Worm (Caenorhabditis elegans) whole organism, late embryonic: ENCODE results near the gene D2085.7.
A peak's percentile ranks its signal among the peaks of the same experiment; 100 is the strongest.

Experiments
- C08G9.2 ChIP-seq: sonication (generic microtip); optimal IDR thresholded peaks from 2 replicates; lab custom pipeline; 2016; ENCODE audit warnings: mild to moderate bottlenecking, missing genetic modification characterization, moderate library complexity, missing compliant biosample characterization
- C38D4.7 ChIP-seq: fragments of 200-800 bp; sonication (Bioruptor generic); optimal IDR thresholded peaks from 2 replicates; lab custom pipeline; 2018; ENCODE audit warnings: mild to moderate bottlenecking, missing genetic modification characterization, moderate library complexity, missing compliant biosample characterization
- F13H6.1 ChIP-seq: sonication (generic microtip); optimal IDR thresholded peaks from 2 replicates; lab custom pipeline; 2016; ENCODE audit warnings: missing genetic modification characterization, missing compliant biosample characterization
- K02D7.2 ChIP-seq: sonication (generic microtip); optimal IDR thresholded peaks from 2 replicates; lab custom pipeline; 2017; ENCODE audit warnings: mild to moderate bottlenecking, missing genetic modification characterization, missing compliant biosample characterization
- K09A11.1 ChIP-seq: sonication (generic microtip); optimal IDR thresholded peaks from 2 replicates; lab custom pipeline; 2017; ENCODE audit warnings: antibody characterized with exemption, mild to moderate bottlenecking, missing genetic modification characterization, missing compliant biosample characterization; ENCODE audit not compliant: insufficient read depth
- T23F11.4 ChIP-seq: fragments of 200-800 bp; sonication (Bioruptor generic); optimal IDR thresholded peaks from 2 replicates; lab custom pipeline; 2018; ENCODE audit warnings: mild to moderate bottlenecking, missing genetic modification characterization, missing compliant biosample characterization
- ama-1 ChIP-seq: fragments of 150-350 bp; optimal IDR thresholded peaks from 2 replicates; lab custom pipeline; 2014
- ceh-14 ChIP-seq: sonication (generic microtip); optimal IDR thresholded peaks from 2 replicates; lab custom pipeline; 2016; ENCODE audit warnings: missing genotype, missing genetic modification characterization, missing compliant biosample characterization
- ceh-18 ChIP-seq: sonication (generic microtip); optimal IDR thresholded peaks from 2 replicates; lab custom pipeline; 2016; ENCODE audit warnings: missing genetic modification characterization, missing compliant biosample characterization
- ceh-22 ChIP-seq: sonication (generic microtip); optimal IDR thresholded peaks from 2 replicates; lab custom pipeline; 2017; ENCODE audit warnings: missing biosample characterization, missing genetic modification characterization
- ceh-24 ChIP-seq: sonication (generic microtip); optimal IDR thresholded peaks from 2 replicates; lab custom pipeline; 2016; ENCODE audit warnings: mild to moderate bottlenecking, missing genetic modification characterization, missing compliant biosample characterization
- ceh-31 ChIP-seq: sonication (generic microtip); optimal IDR thresholded peaks from 2 replicates; lab custom pipeline; 2016; ENCODE audit warnings: missing genetic modification characterization, missing compliant biosample characterization
- ceh-45 ChIP-seq: fragments of 200-800 bp; sonication (Bioruptor generic); IDR thresholded peaks from 2 replicates; pipeline ENCODE4 v1.3.6; 2022; ENCODE audit warnings: missing genetic modification reagents, missing genetic modification characterization, missing compliant biosample characterization
- ceh-9 ChIP-seq: sonication (generic microtip); optimal IDR thresholded peaks from 2 replicates; lab custom pipeline; 2016; ENCODE audit warnings: mild to moderate bottlenecking, missing genetic modification characterization, inconsistent platforms, missing compliant biosample characterization
- che-1 ChIP-seq: sonication (generic microtip); optimal IDR thresholded peaks from 2 replicates; lab custom pipeline; 2016; ENCODE audit warnings: mild to moderate bottlenecking, missing genetic modification characterization, missing compliant biosample characterization
- dmd-4 ChIP-seq: sonication (generic microtip); optimal IDR thresholded peaks from 2 replicates; lab custom pipeline; 2016; ENCODE audit warnings: borderline replicate concordance, missing genetic modification characterization, missing compliant biosample characterization
- dve-1 ChIP-seq: sonication (generic microtip); optimal IDR thresholded peaks from 2 replicates; lab custom pipeline; 2017; ENCODE audit warnings: antibody characterized with exemption, mild to moderate bottlenecking, missing genetic modification characterization, missing compliant biosample characterization
- elt-4 ChIP-seq: sonication (generic microtip); optimal IDR thresholded peaks from 2 replicates; lab custom pipeline; 2016; ENCODE audit warnings: missing genetic modification characterization, missing compliant biosample characterization
- ets-4 ChIP-seq: sonication (generic microtip); optimal IDR thresholded peaks from 2 replicates; lab custom pipeline; 2016; ENCODE audit warnings: missing genetic modification characterization, missing compliant biosample characterization
- fax-1 ChIP-seq: sonication (generic microtip); optimal IDR thresholded peaks from 2 replicates; lab custom pipeline; 2016; ENCODE audit warnings: missing genotype, missing genetic modification characterization, missing compliant biosample characterization
- fkh-10 ChIP-seq: fragments of 150-350 bp; optimal IDR thresholded peaks from 2 replicates; lab custom pipeline; 2014; ENCODE audit warnings: missing biosample characterization, missing genetic modification reagents, missing genetic modification characterization
- fkh-6 ChIP-seq: sonication (generic microtip); optimal IDR thresholded peaks from 2 replicates; lab custom pipeline; 2016; ENCODE audit warnings: missing genetic modification characterization, missing compliant biosample characterization
- hlh-13 ChIP-seq: fragments of 200-800 bp; sonication (Bioruptor generic); optimal IDR thresholded peaks from 2 replicates; lab custom pipeline; 2018; ENCODE audit warnings: mild to moderate bottlenecking, missing genetic modification characterization, missing compliant biosample characterization
- hlh-8 ChIP-seq: sonication (generic microtip); optimal IDR thresholded peaks from 2 replicates; lab custom pipeline; 2016; ENCODE audit warnings: missing genotype, missing genetic modification characterization, missing compliant biosample characterization
- lin-11 ChIP-seq: fragments of 200-800 bp; sonication (Bioruptor generic); optimal IDR thresholded peaks from 2 replicates; lab custom pipeline; 2018; ENCODE audit warnings: mild to moderate bottlenecking, missing genetic modification characterization, missing compliant biosample characterization
- madf-2 ChIP-seq: sonication (generic microtip); optimal IDR thresholded peaks from 2 replicates; lab custom pipeline; 2017; ENCODE audit warnings: missing genetic modification characterization, missing compliant biosample characterization
- pag-3 ChIP-seq: sonication (generic microtip); optimal IDR thresholded peaks from 2 replicates; lab custom pipeline; 2016; ENCODE audit warnings: missing compliant biosample characterization, missing genetic modification characterization, borderline replicate concordance
- pat-9 ChIP-seq: fragments of 200-800 bp; sonication (Bioruptor generic); optimal IDR thresholded peaks from 2 replicates; lab custom pipeline; 2018; ENCODE audit warnings: mild to moderate bottlenecking, missing genetic modification characterization, moderate library complexity, missing compliant biosample characterization
- pqm-1 ChIP-seq: sonication (generic microtip); optimal IDR thresholded peaks from 2 replicates; lab custom pipeline; 2016; ENCODE audit warnings: missing genetic modification characterization, missing compliant biosample characterization
- pros-1 ChIP-seq: fragments of 150-350 bp; optimal IDR thresholded peaks from 2 replicates; lab custom pipeline; 2014; ENCODE audit warnings: missing biosample characterization, missing genetic modification reagents, missing genetic modification characterization
- sdc-2 ChIP-seq: sonication (generic microtip); optimal IDR thresholded peaks from 2 replicates; lab custom pipeline; 2016; ENCODE audit warnings: missing genotype, missing genetic modification characterization, missing compliant biosample characterization
- sox-2 ChIP-seq: fragments of 200-800 bp; sonication (Bioruptor generic); IDR thresholded peaks from 2 replicates; pipeline ENCODE4 v1.3.6; 2022; ENCODE audit warnings: missing genetic modification reagents, missing genetic modification characterization, missing compliant biosample characterization
- sox-4 ChIP-seq: sonication (generic microtip); optimal IDR thresholded peaks from 2 replicates; lab custom pipeline; 2017; ENCODE audit warnings: mild to moderate bottlenecking, missing genetic modification characterization, inconsistent platforms, missing compliant biosample characterization
- syd-9 ChIP-seq: sonication (generic microtip); optimal IDR thresholded peaks from 2 replicates; lab custom pipeline; 2016; ENCODE audit warnings: mild to moderate bottlenecking, missing genetic modification characterization, moderate library complexity, missing compliant biosample characterization
- tbx-7 ChIP-seq: sonication (generic microtip); optimal IDR thresholded peaks from 2 replicates; lab custom pipeline; 2016; ENCODE audit warnings: missing genotype, missing genetic modification characterization, missing compliant biosample characterization
- unc-42 ChIP-seq: sonication (generic microtip); optimal IDR thresholded peaks from 2 replicates; lab custom pipeline; 2016; ENCODE audit warnings: missing genotype, missing genetic modification characterization, missing compliant biosample characterization
- ztf-16 ChIP-seq: sonication (generic microtip); optimal IDR thresholded peaks from 2 replicates; lab custom pipeline; 2017; ENCODE audit warnings: missing genetic modification characterization, missing compliant biosample characterization

The D2085.7 gene

DNA sequence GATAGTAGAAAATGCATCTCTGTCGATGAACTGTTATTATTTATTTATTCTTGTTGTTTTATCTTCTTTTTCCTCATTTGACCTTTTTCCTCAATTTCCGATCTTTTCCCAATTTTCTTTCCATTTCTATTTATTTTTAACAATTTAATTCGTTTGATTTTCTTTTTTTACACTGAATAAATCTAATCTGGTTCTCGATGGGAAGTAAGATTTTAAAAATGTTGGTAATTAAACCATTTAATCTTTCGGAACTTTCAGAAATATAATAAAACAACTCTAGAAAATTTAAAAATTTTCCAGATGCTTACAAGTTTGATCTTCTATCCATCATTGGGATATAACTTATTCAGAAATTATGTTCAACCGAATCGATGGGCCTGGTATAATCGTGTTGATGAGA lies 34.6 kb upstream of the D2085.7 start, which contains the start of gene F28C6.8:
Gene F28C6.8, plus strand, starts transcription at position 301 of the 400 bp plus-strand sequence.
- TF ChIP-seq T23F11.4 (no peak), pag-3 (no peak), C08G9.2 (tag; lab: Kevin White, UChicago) (no peak), F13H6.1 (tag; lab: Kevin White, UChicago) (no peak)

DNA sequence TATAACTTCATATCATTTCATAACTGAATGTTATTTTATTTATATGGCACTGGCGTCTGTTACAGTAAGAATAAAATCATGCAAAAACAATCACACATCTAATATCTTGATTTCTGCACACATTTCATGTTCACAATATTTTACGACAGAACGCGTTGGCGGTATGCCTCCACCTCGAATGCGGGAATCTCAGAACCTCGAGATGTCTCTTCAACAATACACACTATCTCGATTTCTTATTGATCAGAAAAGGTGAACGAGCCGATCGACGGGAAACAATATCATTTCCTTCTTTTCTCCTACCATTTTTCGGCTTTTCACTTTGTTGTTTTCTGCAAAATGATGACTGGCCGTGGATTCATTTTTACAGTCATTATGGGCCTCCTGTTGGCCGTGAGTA lies 33.5 kb upstream of the D2085.7 start, which contains the start of gene F28C6.10:
Gene F28C6.10, plus strand, starts transcription at position 301 of the 400 bp plus-strand sequence.
- TF ChIP-seq dve-1 (tag; lab: Kevin White, UChicago) (no peak), pros-1 (tag; lab: Kevin White, UChicago) (no peak), fkh-6 (no peak), tbx-7 (tag; lab: Kevin White, UChicago) (no peak), ets-4 (no peak), fax-1 (no peak), K09A11.1 (tag; lab: Kevin White, UChicago) (no peak), pag-3 (no peak), fkh-10 (GFP tag; lab: Kevin White, UChicago) (no peak)

DNA sequence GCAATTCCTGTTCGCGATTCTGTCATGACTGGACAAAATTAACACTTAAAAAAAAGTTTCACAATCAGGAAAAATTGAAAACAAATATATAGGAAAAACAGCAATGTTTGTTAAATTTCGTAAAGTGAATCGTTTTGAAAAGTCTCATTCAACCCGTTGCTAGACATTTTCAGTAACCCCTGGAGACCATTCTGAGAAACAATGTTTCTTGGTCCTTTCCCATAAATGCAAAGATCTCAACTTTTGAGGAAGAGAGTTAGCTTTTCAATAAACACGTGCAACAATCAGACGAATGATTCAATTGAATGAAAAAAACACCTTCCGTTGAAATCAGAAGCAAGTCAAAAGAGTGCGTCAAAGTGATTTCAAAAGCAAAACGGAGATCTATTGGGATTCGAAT lies 31.1 kb upstream of the D2085.7 start, which contains the start of gene F28C6.9:
Gene F28C6.9, minus strand, starts transcription at position 101 of the 400 bp plus-strand sequence.
- TF ChIP-seq fax-1: no peak
- no peak for TF ChIP-seq dve-1 (tag; lab: Kevin White, UChicago)
- TF ChIP-seq ceh-9 (tag; lab: Kevin White, UChicago): no peak
- TF ChIP-seq pqm-1 (tag; lab: Kevin White, UChicago): no peak
- no peak for TF ChIP-seq sox-4 (tag; lab: Kevin White, UChicago)
- TF ChIP-seq sox-2 (GFP tag; lab: Robert Waterston, UW): no peak
- no peak for TF ChIP-seq syd-9 (tag; lab: Kevin White, UChicago)
- TF ChIP-seq ztf-16 (tag; lab: Kevin White, UChicago): no peak
- TF ChIP-seq madf-2 (tag; lab: Kevin White, UChicago): no peak
- TF ChIP-seq, all 69 proteins: peak for 0

DNA sequence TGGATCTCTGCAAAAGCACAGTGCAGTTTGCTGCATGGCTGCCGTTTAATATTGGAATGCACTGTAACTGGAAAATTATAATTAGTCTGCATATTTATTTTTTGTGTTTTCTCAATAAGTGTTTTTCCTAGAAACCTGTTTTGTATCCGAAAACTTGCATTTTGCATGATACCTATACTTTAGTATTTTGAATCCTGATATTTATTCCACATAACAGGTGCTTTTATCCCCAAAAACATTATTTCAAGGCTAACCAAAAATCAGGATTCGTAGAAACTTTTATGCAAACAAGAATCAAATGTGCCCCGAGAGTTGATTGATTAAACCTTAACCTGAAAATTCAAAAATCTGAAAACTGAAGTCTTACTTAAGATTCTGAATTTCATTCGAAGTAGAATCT lies 30.6 kb upstream of the D2085.7 start:
- no peak for TF ChIP-seq ceh-14 (tag; lab: Kevin White, UChicago)
- TF ChIP-seq pat-9 (tag; lab: Kevin White, UChicago): no peak
- no peak for TF ChIP-seq elt-4
- no peak for TF ChIP-seq sox-4 (tag; lab: Kevin White, UChicago)
- TF ChIP-seq pros-1 (tag; lab: Kevin White, UChicago): no peak

DNA sequence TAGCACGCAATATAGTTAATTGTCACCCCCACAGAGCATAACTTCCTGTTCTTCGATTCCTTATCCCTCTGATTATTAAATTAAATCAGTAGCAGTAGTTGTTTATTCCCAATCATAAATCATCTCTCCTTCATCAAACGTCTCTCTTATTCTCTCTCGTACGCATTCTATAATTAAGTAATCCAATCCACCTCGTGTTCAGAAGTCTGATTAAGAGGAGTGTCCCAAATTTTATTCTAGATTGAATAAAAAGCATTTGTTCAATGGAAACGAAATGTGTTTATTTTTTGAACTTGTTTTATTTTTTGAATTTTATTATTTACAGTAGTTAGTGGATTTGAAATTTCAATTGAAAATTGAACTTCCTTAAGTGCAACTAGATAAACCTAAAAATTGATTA lies 29.9 kb upstream of the D2085.7 start:
- TF ChIP-seq unc-42 (tag; lab: Kevin White, UChicago): peak; percentile 53
- TF ChIP-seq hlh-13 (GFP tag; lab: Kevin White, UChicago): no peak

DNA sequence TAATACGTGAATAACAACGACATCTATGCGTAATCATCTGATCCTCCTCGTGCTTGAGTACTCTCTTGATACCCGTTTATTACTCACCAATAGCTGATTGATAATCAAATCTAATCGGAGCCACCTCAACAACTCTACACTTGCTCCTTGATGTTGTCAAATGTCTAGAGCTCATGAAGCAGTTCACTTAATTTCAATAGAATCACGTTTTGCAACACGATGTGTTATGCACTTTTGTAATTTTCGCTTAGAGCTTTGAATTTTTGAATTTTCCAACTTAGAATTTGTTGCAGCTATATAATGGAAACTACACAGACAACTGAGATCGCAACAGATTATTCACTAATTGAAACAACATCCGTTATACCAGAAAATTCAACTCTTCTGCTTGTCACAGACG lies 28.7 kb upstream of the D2085.7 start, which contains the start of gene T22C8.1:
Gene T22C8.1, plus strand, starts transcription at position 301 of the 400 bp plus-strand sequence.
- TF ChIP-seq fkh-10 (GFP tag; lab: Kevin White, UChicago) (no peak), K02D7.2 (no peak), ama-1 (lab: Kevin White, UChicago) (no peak), sdc-2 (no peak), ceh-22 (tag; lab: Kevin White, UChicago) (no peak), ceh-18 (tag; lab: Kevin White, UChicago) (no peak), ceh-24 (no peak), dmd-4 (tag; lab: Kevin White, UChicago) (no peak), C38D4.7 (no peak), lin-11 (no peak), ceh-31 (no peak), ceh-14 (tag; lab: Kevin White, UChicago) (no peak), ceh-45 (GFP tag; lab: Robert Waterston, UW) (no peak), hlh-8 (tag; lab: Kevin White, UChicago) (no peak), che-1 (tag; lab: Kevin White, UChicago) (no peak)
